Worm (Caenorhabditis elegans): ENCODE results near the gene vhl-1.

Gene vhl-1

ce11 chrX:11316750-11317149 lies 9.6 kb downstream of the vhl-1 start, which contains the start of gene nlp-57:
Gene nlp-57, plus strand, starts transcription at chrX:11317050.
- TF ChIP-seq nhr-129 (tag; optimal IDR thresholded peaks at IDR 0.05) (no peak), peb-1 (tag; optimal IDR thresholded peaks at IDR 0.05) (no peak)

DNA sequence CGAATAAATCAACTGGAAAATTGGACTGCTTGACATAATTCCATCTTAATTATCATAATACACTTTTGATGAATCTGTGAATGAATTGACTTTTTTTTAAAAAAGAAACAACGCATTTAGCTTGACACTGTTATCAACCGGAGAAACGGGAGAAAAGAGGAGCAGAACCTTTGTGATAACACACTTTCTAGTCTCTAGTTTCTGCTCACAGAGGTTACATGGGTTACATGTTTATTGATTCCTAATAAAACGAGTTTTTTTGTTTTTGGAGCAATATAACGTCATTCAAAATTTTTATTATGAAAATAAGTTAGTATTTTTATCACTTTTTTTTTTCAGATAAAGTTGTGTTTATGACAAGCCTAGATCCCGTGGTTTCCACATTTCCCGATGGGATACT lies 10.8 kb downstream of the vhl-1 start, which contains the start of gene hizr-1:
TSS of gene hizr-1 (plus strand) at position 340 of the 400 bp plus-strand sequence.
- no peak for TF ChIP-seq nhr-77 (tag; optimal IDR thresholded peaks at IDR 0.05)
- TF ChIP-seq fos-1 (tag; optimal IDR thresholded peaks at IDR 0.05) = peak; percentile 43
- no peak for TF ChIP-seq crh-2 (tag; optimal IDR thresholded peaks at IDR 0.05)

ce11 chrX:11323225-11323624 lies 16.1 kb downstream of the vhl-1 start:
- TF ChIP-seq aly-2 (tag; optimal IDR thresholded peaks at IDR 0.05) (no peak), snpc-4 (tag; optimal IDR thresholded peaks at IDR 0.05) (no peak), egl-27 (tag; optimal IDR thresholded peaks at IDR 0.05) (no peak), fos-1 (tag; optimal IDR thresholded peaks at IDR 0.05) (peak; percentile 17)

ce11 chrX:11324240-11324639 lies 17.1 kb downstream of the vhl-1 start, which contains the start of gene asm-2:
Gene asm-2, minus strand, starts transcription at chrX:11324251.
- TF ChIP-seq blmp-1 (tag; optimal IDR thresholded peaks at IDR 0.05; ENCODE audit: insufficient read depth) (no peak), mbf-1 (tag; optimal IDR thresholded peaks at IDR 0.05) (no peak), fos-1 (tag; optimal IDR thresholded peaks at IDR 0.05) (peak; percentile 81), ama-1 (optimal IDR thresholded peaks at IDR 0.05) (no peak), aly-2 (tag; optimal IDR thresholded peaks at IDR 0.05) (no peak), R02D3.7 (tag; optimal IDR thresholded peaks at IDR 0.05) (no peak), sma-9 (GFP tag; optimal IDR thresholded peaks at IDR 0.05) (peak; percentile 38), sma-9 (tag; optimal IDR thresholded peaks at IDR 0.05) (no peak), egl-27 (tag; optimal IDR thresholded peaks at IDR 0.05) (no peak), snpc-4 (tag; optimal IDR thresholded peaks at IDR 0.05) (no peak), nhr-12 (tag; optimal IDR thresholded peaks at IDR 0.05) (no peak), unc-55 (GFP tag; optimal IDR thresholded peaks at IDR 0.05) (no peak), Y55F3AM.14 (GFP tag; optimal IDR thresholded peaks at IDR 0.05) (no peak)

DNA sequence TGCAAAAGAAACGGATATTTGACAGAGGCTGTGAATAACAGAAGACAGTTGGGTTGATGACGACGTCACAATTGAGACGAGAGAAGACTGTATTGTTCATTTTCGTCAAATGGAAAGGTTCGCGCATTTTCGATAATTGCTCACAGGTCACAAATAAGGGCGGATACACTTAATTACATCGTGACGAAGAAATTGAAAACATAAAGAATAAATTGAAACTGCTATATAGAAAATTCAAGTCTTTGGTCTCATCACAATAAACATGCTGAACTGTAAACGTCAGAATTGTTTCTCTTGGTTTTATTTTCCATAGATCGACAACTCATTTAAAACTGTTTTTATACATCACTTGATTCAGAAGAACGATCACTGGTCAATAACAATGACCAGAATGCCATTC lies 19.7 kb downstream of the vhl-1 start, which contains the start of gene ZK455.5:
TSS of gene ZK455.5 (minus strand) at position 101 of the 400 bp plus-strand sequence.
- TF ChIP-seq sem-4 (tag; optimal IDR thresholded peaks at IDR 0.05) = no peak
- TF ChIP-seq lin-11 (tag; optimal IDR thresholded peaks at IDR 0.05) = no peak
- TF ChIP-seq gmeb-1 (tag; optimal IDR thresholded peaks at IDR 0.05) = no peak
- TF ChIP-seq nhr-25 (tag; optimal IDR thresholded peaks at IDR 0.05) = no peak
- TF ChIP-seq elt-1 (tag; optimal IDR thresholded peaks at IDR 0.05) = no peak
- TF ChIP-seq sma-9 (GFP tag; optimal IDR thresholded peaks at IDR 0.05) = no peak
- no peak for TF ChIP-seq sma-9 (tag; optimal IDR thresholded peaks at IDR 0.05)
- no peak for TF ChIP-seq nhr-237 (tag; optimal IDR thresholded peaks at IDR 0.05)
- TF ChIP-seq ztf-1 (GFP tag; conservative IDR thresholded peaks at IDR 0.05) = no peak
- TF ChIP-seq nhr-77 (tag; optimal IDR thresholded peaks at IDR 0.05) = no peak
- no peak for TF ChIP-seq Y55F3AM.14 (GFP tag; optimal IDR thresholded peaks at IDR 0.05)
- no peak for TF ChIP-seq C34F6.9 (tag; optimal IDR thresholded peaks at IDR 0.05)
- no peak for TF ChIP-seq R02D3.7 (tag; optimal IDR thresholded peaks at IDR 0.05)

- TF ChIP-seq ztf-1 (GFP tag; conservative IDR thresholded peaks at IDR 0.05) (no peak), nhr-129 (tag; optimal IDR thresholded peaks at IDR 0.05) (no peak), ceh-16 (tag; optimal IDR thresholded peaks at IDR 0.05) (no peak), mbf-1 (tag; optimal IDR thresholded peaks at IDR 0.05) (no peak), unc-39 (tag; optimal IDR thresholded peaks at IDR 0.05) (no peak), ama-1 (optimal IDR thresholded peaks at IDR 0.05) (no peak)
Measured at ce11 chrX:11328710-11329109, 21.6 kb downstream of the vhl-1 start.

- TF ChIP-seq Y55F3AM.14 (GFP tag; optimal IDR thresholded peaks at IDR 0.05) (no peak), nhr-77 (tag; optimal IDR thresholded peaks at IDR 0.05) (no peak), mdl-1 (tag; optimal IDR thresholded peaks at IDR 0.05) (no peak), crh-2 (tag; optimal IDR thresholded peaks at IDR 0.05) (no peak), nhr-25 (tag; optimal IDR thresholded peaks at IDR 0.05) (no peak), R02D3.7 (tag; optimal IDR thresholded peaks at IDR 0.05) (no peak), unc-55 (GFP tag; optimal IDR thresholded peaks at IDR 0.05) (no peak), gmeb-1 (tag; optimal IDR thresholded peaks at IDR 0.05) (no peak), ZK546.5 (tag; optimal IDR thresholded peaks at IDR 0.05) (no peak), C34F6.9 (tag; optimal IDR thresholded peaks at IDR 0.05) (no peak), sem-4 (tag; optimal IDR thresholded peaks at IDR 0.05) (no peak), zag-1 (tag; optimal IDR thresholded peaks at IDR 0.05) (no peak)
Measured at ce11 chrX:11329424-11329823, 22.3 kb downstream of the vhl-1 start, which contains the start of gene npr-9. Gene npr-9, plus strand, starts transcription at chrX:11329724.
